Worm (Caenorhabditis elegans) whole organism, midembryonic: ENCODE results near the gene T16G1.3.

Source experiments
- T22C8.4 ChIP-seq: fragments of 200-800 bp; sonication (Bioruptor generic); IDR thresholded peaks from 2 replicates; pipeline ENCODE4 v1.3.6; 2022; ENCODE audit warnings: missing genetic modification characterization, missing compliant biosample characterization
- cog-1 ChIP-seq: sonication (generic microtip); optimal IDR thresholded peaks from 2 replicates; lab custom pipeline; 2016; ENCODE audit warnings: missing genetic modification characterization, missing compliant biosample characterization
- flt-1 ChIP-seq: fragments of 200-800 bp; sonication (Bioruptor generic); IDR thresholded peaks from 2 replicates; pipeline ENCODE4 v1.3.6; 2022; ENCODE audit warnings: missing genetic modification characterization, missing compliant biosample characterization
- klf-2 ChIP-seq: fragments of 200-800 bp; sonication (Bioruptor generic); conservative IDR thresholded peaks from 2 replicates; pipeline ENCODE4 v1.3.6; 2022; ENCODE audit warnings: missing genetic modification reagents, missing genetic modification characterization, missing compliant biosample characterization
- med-1 ChIP-seq: sonication (generic microtip); optimal IDR thresholded peaks from 2 replicates; lab custom pipeline; 2017; ENCODE audit warnings: missing genetic modification characterization, mild to moderate bottlenecking, missing compliant biosample characterization, antibody characterized with exemption, missing genetic modification reagents; ENCODE audit not compliant: insufficient read depth
- ref-1 ChIP-seq: fragments of 200-800 bp; sonication (Bioruptor generic); conservative IDR thresholded peaks from 2 replicates; pipeline ENCODE4 v1.3.6; 2022; ENCODE audit warnings: missing genetic modification reagents, missing genetic modification characterization, missing compliant biosample characterization
- tab-1 ChIP-seq: fragments of 200-800 bp; sonication (Bioruptor generic); IDR thresholded peaks from 2 replicates; pipeline ENCODE4 v1.3.6; 2022; ENCODE audit warnings: missing genetic modification characterization, missing compliant biosample characterization
- ztf-23 ChIP-seq: fragments of 200-800 bp; sonication (Bioruptor generic); IDR thresholded peaks from 2 replicates; pipeline ENCODE4 v1.3.6; 2022; ENCODE audit warnings: missing genetic modification reagents, missing genetic modification characterization, missing compliant biosample characterization
- ztf-29 ChIP-seq: fragments of 200-800 bp; sonication (Bioruptor generic); IDR thresholded peaks from 2 replicates; pipeline ENCODE4 v1.3.6; 2022; ENCODE audit warnings: missing genetic modification reagents, missing genetic modification characterization, missing compliant biosample characterization

The T16G1.3 gene

ce11 chrV:12919705-12920104, 24.4 kb downstream of the T16G1.3 start, which contains the start of gene lipl-1:
Gene lipl-1, plus strand, starts transcription at chrV:12919986.
- TF ChIP-seq cog-1 (tag; lab: Kevin White, UChicago) (no peak), ref-1 (GFP tag; lab: Robert Waterston, UW) (no peak), ztf-29 (no peak), tab-1 (GFP tag; lab: Robert Waterston, UW) (no peak), T22C8.4 (no peak), flt-1 (GFP tag; lab: Robert Waterston, UW) (no peak), ztf-23 (no peak), med-1 (GFP tag; lab: Kevin White, UChicago) (no peak), klf-2 (GFP tag; lab: Robert Waterston, UW) (no peak)

ce11 chrV:12909544-12910157, 34.5 kb downstream of the T16G1.3 start, which contains the start of gene nid-1:
Gene nid-1, plus strand, starts transcription at chrV:12910107.
- TF ChIP-seq cog-1 (tag; lab: Kevin White, UChicago) (no peak), T22C8.4 (no peak), med-1 (GFP tag; lab: Kevin White, UChicago) (no peak)

ce11 chrV:12908614-12909013, 35.5 kb downstream of the T16G1.3 start:
- no peak for TF ChIP-seq cog-1 (tag; lab: Kevin White, UChicago)
- TF ChIP-seq T22C8.4: no peak
- TF ChIP-seq flt-1 (GFP tag; lab: Robert Waterston, UW): no peak
- no peak for TF ChIP-seq klf-2 (GFP tag; lab: Robert Waterston, UW)
- TF ChIP-seq ref-1 (GFP tag; lab: Robert Waterston, UW): no peak
- TF ChIP-seq tab-1 (GFP tag; lab: Robert Waterston, UW): no peak
- no peak for TF ChIP-seq ztf-29
- no peak for TF ChIP-seq med-1 (GFP tag; lab: Kevin White, UChicago)
- no peak for TF ChIP-seq ztf-23

DNA sequence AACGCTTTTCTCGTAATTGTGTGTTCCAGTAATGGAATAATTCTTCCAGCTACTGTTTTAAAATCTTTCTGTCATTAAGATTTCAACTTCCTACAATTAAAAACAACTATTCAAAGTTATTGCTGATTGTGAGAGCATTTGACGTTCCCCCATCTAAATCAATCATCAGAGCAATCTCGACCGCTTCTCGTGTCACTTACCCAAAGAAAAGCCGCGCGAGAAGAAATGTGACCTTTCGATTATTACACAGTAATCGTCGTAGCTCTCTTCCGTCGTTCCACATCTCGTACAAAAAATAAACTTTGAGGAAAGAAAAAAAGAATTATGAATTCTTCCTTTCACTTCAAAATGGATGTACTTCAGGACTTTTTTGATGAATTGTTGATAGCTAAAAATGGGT, 36.7 kb downstream of the T16G1.3 start:
- no peak for TF ChIP-seq cog-1 (tag; lab: Kevin White, UChicago)

- TF ChIP-seq flt-1 (GFP tag; lab: Robert Waterston, UW) (no peak), med-1 (GFP tag; lab: Kevin White, UChicago) (no peak), ztf-23 (no peak), klf-2 (GFP tag; lab: Robert Waterston, UW) (no peak), tab-1 (GFP tag; lab: Robert Waterston, UW) (no peak), ref-1 (GFP tag; lab: Robert Waterston, UW) (no peak), ztf-29 (no peak), cog-1 (tag; lab: Kevin White, UChicago) (no peak), T22C8.4 (no peak)
Measured at ce11 chrV:12906732-12907131, 37.4 kb downstream of the T16G1.3 start, which contains the start of gene ttr-29. Gene ttr-29, minus strand, starts transcription at chrV:12906832.

DNA sequence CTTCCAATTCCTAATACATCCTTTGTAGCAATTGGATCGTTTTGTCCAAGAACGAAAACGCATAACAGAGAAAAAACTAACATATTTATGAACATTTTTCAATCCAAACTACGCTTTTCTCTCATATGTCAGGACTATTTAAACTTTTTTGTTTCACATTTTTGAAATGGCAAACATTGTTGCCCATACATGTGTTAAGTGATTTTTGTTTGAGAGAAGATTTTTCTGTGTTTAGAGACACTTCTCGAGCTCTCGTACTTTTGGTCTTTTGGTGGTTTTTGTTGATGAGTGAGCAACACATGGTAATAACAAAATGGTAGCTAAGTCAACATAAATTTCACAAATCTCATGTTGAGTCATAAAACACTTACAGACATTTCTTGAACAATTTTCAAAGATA, 39.1 kb downstream of the T16G1.3 start, which contains the start of gene ttr-28:
ttr-28 (minus strand) TSS at position 101 of the 400 bp plus-strand sequence.
- TF ChIP-seq flt-1 (GFP tag; lab: Robert Waterston, UW): no peak
- no peak for TF ChIP-seq ref-1 (GFP tag; lab: Robert Waterston, UW)
- TF ChIP-seq T22C8.4: no peak
- TF ChIP-seq ztf-23: no peak

ce11 chrV:12904054-12904453, 40.1 kb downstream of the T16G1.3 start, which contains the start of gene ttr-27:
Gene ttr-27, minus strand, starts transcription at chrV:12904098.
- TF ChIP-seq ref-1 (GFP tag; lab: Robert Waterston, UW): no peak
- no peak for TF ChIP-seq tab-1 (GFP tag; lab: Robert Waterston, UW)
- TF ChIP-seq cog-1 (tag; lab: Kevin White, UChicago): no peak
- TF ChIP-seq T22C8.4: no peak
- TF ChIP-seq ztf-23: no peak
- no peak for TF ChIP-seq ztf-29
- no peak for TF ChIP-seq klf-2 (GFP tag; lab: Robert Waterston, UW)
- no peak for TF ChIP-seq med-1 (GFP tag; lab: Kevin White, UChicago)
- TF ChIP-seq flt-1 (GFP tag; lab: Robert Waterston, UW): no peak

DNA sequence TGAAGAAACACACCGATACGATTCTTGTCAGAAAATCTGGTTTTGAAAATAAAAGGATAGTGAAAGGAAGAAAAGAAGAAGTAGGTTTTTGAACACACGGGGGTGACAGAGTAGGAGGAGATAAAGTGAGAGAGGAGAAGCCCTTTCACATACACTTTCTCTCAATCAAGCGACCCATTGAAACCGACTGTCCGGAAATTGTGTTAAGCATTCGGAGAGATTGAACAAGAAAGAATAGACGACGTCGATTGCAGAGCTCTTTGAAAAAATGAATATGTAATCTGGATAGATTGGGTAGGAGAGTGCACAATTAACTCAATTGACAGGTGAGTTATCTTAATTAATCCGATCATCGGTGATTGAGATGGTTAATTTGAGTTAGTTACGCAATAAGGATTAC, 42.8 kb downstream of the T16G1.3 start:
- TF ChIP-seq med-1 (GFP tag; lab: Kevin White, UChicago): no peak
- TF ChIP-seq ref-1 (GFP tag; lab: Robert Waterston, UW): no peak
- no peak for TF ChIP-seq flt-1 (GFP tag; lab: Robert Waterston, UW)
- TF ChIP-seq tab-1 (GFP tag; lab: Robert Waterston, UW): no peak
- no peak for TF ChIP-seq cog-1 (tag; lab: Kevin White, UChicago)
- no peak for TF ChIP-seq ztf-29
- no peak for TF ChIP-seq ztf-23
- no peak for TF ChIP-seq T22C8.4
- no peak for TF ChIP-seq klf-2 (GFP tag; lab: Robert Waterston, UW)

DNA sequence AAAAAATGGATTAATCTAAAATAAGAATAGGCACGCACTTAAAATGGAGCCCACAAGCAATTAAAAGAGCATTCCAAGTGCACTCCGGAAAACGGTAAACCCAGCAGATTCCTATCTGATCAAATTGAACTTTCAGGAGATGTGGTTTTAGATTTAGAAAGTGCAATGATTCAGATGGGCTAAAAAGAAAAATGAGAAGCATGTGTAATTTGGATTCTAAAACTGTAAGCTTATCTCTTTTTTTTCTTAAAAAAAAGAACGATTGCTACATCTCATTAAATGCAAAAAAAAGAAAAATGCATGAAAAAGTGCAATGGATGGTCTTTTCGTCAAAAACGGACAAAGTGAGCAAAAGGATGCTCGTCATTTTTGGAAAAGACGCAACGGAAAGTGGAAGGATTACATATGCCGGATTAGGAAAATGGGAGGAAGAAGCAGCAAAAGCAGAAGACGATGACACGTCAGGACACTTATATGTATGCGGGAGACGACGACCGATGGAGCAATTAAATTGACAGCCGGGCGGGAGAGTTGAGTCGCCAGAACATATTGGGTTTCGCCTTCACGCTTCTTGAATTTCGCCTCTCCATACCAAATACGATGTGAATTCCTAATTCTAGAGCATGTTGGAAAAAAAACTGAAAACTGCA, 45.4 kb downstream of the T16G1.3 start:
- TF ChIP-seq cog-1 (tag; lab: Kevin White, UChicago): no peak

- TF ChIP-seq cog-1 (tag; lab: Kevin White, UChicago) (no peak), ztf-29 (no peak), T22C8.4 (no peak), med-1 (GFP tag; lab: Kevin White, UChicago) (no peak), tab-1 (GFP tag; lab: Robert Waterston, UW) (no peak), ref-1 (GFP tag; lab: Robert Waterston, UW) (no peak), flt-1 (GFP tag; lab: Robert Waterston, UW) (no peak), ztf-23 (no peak), klf-2 (GFP tag; lab: Robert Waterston, UW) (no peak)
Measured at ce11 chrV:12897338-12897737, 46.8 kb downstream of the T16G1.3 start.
